Worm (Caenorhabditis elegans) whole organism, L1 larva: Measurements from ENCODE around the gene srx-133.

ENCODE experiments used
- C34B4.2 ChIP-seq: sonication (generic microtip); optimal IDR thresholded peaks from 2 replicates; lab custom pipeline; 2017; ENCODE audit warnings: mild to moderate bottlenecking, missing genetic modification characterization, missing compliant biosample characterization
- Y116A8C.19 ChIP-seq: sonication (generic microtip); optimal IDR thresholded peaks from 2 replicates; lab custom pipeline; 2016; ENCODE audit warnings: missing compliant biosample characterization, missing genetic modification characterization, borderline replicate concordance
- alr-1 ChIP-seq: fragments of 200-800 bp; sonication (Bioruptor generic); optimal IDR thresholded peaks from 2 replicates; lab custom pipeline; 2018; ENCODE audit warnings: borderline replicate concordance, mild to moderate bottlenecking, missing genetic modification characterization, missing compliant biosample characterization
- aly-2 ChIP-seq: fragments of 150-350 bp; optimal IDR thresholded peaks from 2 replicates; lab custom pipeline; 2014; ENCODE audit warnings: missing biosample characterization, missing genetic modification characterization
- ama-1 ChIP-seq: fragments of 150-350 bp; optimal IDR thresholded peaks from 2 replicates; lab custom pipeline; 2014
- blmp-1 ChIP-seq: fragments of 150-350 bp; optimal IDR thresholded peaks from 2 replicates; lab custom pipeline; 2014; ENCODE audit warnings: missing biosample characterization, missing genetic modification characterization
- ceh-63 ChIP-seq: fragments of 200-800 bp; sonication (Bioruptor generic); optimal IDR thresholded peaks from 2 replicates; lab custom pipeline; 2018; ENCODE audit warnings: mild to moderate bottlenecking, missing genetic modification characterization, missing compliant biosample characterization
- ceh-8 ChIP-seq: fragments of 200-800 bp; sonication (Bioruptor generic); optimal IDR thresholded peaks from 2 replicates; lab custom pipeline; 2018; ENCODE audit warnings: mild to moderate bottlenecking, missing genetic modification characterization, moderate library complexity, missing compliant biosample characterization
- ceh-90 ChIP-seq: sonication (generic microtip); optimal IDR thresholded peaks from 2 replicates; lab custom pipeline; 2016; ENCODE audit warnings: missing genetic modification characterization, missing compliant biosample characterization
- ces-1 ChIP-seq: fragments of 150-350 bp; optimal IDR thresholded peaks from 2 replicates; lab custom pipeline; 2014; ENCODE audit warnings: missing biosample characterization, missing genetic modification reagents, missing genetic modification characterization
- dpl-1 ChIP-seq, 3 experiments: fragments of 150-350 bp in 2 of 3; sonication (generic microtip) in 1 of 3; optimal IDR thresholded peaks; 2 replicates each; lab custom pipeline; 2014 to 2017; ENCODE audit warnings: missing biosample characterization in 3 of 3, missing genetic modification characterization in 3 of 3, missing genetic modification reagents in 3 of 3
- dsc-1 ChIP-seq: sonication (generic microtip); optimal IDR thresholded peaks from 2 replicates; lab custom pipeline; 2016; ENCODE audit warnings: mild to moderate bottlenecking, missing genetic modification characterization, missing compliant biosample characterization
- efl-1 ChIP-seq, 4 experiments: fragments of 150-350 bp; optimal IDR thresholded peaks in 3 of 4; peaks in 1 of 4; 1 replicate in 1 of 4; 2 replicates in 3 of 4; lab custom pipeline; 2014; ENCODE audit warnings: missing biosample characterization in 2 of 4, missing genetic modification characterization in 2 of 4, missing genetic modification reagents in 2 of 4
- egl-13 ChIP-seq: sonication (generic microtip); optimal IDR thresholded peaks from 2 replicates; lab custom pipeline; 2016; ENCODE audit warnings: missing genotype, missing genetic modification reagents, missing genetic modification characterization, missing compliant biosample characterization
- fkh-10 ChIP-seq: sonication (generic microtip); optimal IDR thresholded peaks from 2 replicates; lab custom pipeline; 2017; ENCODE audit warnings: missing biosample characterization, missing genetic modification reagents, missing genetic modification characterization
- fos-1 ChIP-seq: fragments of 150-350 bp; optimal IDR thresholded peaks from 2 replicates; lab custom pipeline; 2014; ENCODE audit warnings: missing biosample characterization, missing genetic modification characterization
- grh-1 ChIP-seq: fragments of 200-800 bp; sonication (Bioruptor generic); IDR thresholded peaks from 2 replicates; pipeline ENCODE4 v1.3.6; 2022; ENCODE audit warnings: missing genetic modification reagents, missing genetic modification characterization, missing compliant biosample characterization
- hlh-17 ChIP-seq: fragments of 200-800 bp; sonication (Bioruptor generic); optimal IDR thresholded peaks from 2 replicates; lab custom pipeline; 2018; ENCODE audit warnings: missing genetic modification characterization, mild to moderate bottlenecking, missing compliant biosample characterization, moderate library complexity, borderline replicate concordance
- lin-35 ChIP-seq, 2 experiments: fragments of 150-350 bp; optimal IDR thresholded peaks; 2 replicates each; lab custom pipeline; 2014; ENCODE audit warnings: missing biosample characterization in 2 of 2, missing genetic modification characterization in 2 of 2, missing genetic modification reagents in 2 of 2
- lin-39 ChIP-seq: fragments of 150-350 bp; optimal IDR thresholded peaks from 2 replicates; lab custom pipeline; 2014; ENCODE audit warnings: missing biosample characterization, missing genetic modification reagents, missing genetic modification characterization
- lir-3 ChIP-seq: sonication (generic microtip); optimal IDR thresholded peaks from 2 replicates; lab custom pipeline; 2016; ENCODE audit warnings: mild to moderate bottlenecking, missing genetic modification characterization, moderate library complexity, missing compliant biosample characterization; ENCODE audit not compliant: poor library complexity
- mab-9 ChIP-seq: fragments of 200-800 bp; sonication (Bioruptor generic); IDR thresholded peaks from 2 replicates; pipeline ENCODE4 v1.3.6; 2022; ENCODE audit warnings: missing genetic modification reagents, missing genetic modification characterization, missing compliant biosample characterization
- mdl-1 ChIP-seq, 2 experiments: fragments of 150-350 bp; optimal IDR thresholded peaks; 2 replicates each; lab custom pipeline; 2014 to 2017; ENCODE audit warnings: missing biosample characterization in 2 of 2, missing genetic modification characterization in 2 of 2, inconsistent platforms in 1 of 2
- mef-2 ChIP-seq: fragments of 150-350 bp; optimal IDR thresholded peaks from 2 replicates; lab custom pipeline; 2014; ENCODE audit warnings: missing biosample characterization, missing genetic modification characterization
- mep-1 ChIP-seq: fragments of 150-350 bp; optimal IDR thresholded peaks from 2 replicates; lab custom pipeline; 2014; ENCODE audit warnings: missing biosample characterization, missing genetic modification characterization
- nhr-11 ChIP-seq: fragments of 150-350 bp; optimal IDR thresholded peaks from 2 replicates; lab custom pipeline; 2014; ENCODE audit warnings: missing biosample characterization, missing genetic modification characterization
- nhr-12 ChIP-seq: sonication (generic microtip); optimal IDR thresholded peaks from 2 replicates; lab custom pipeline; 2017; ENCODE audit warnings: missing biosample characterization, missing genetic modification characterization
- nhr-19 ChIP-seq: fragments of 200-800 bp; sonication (Bioruptor generic); conservative IDR thresholded peaks from 2 replicates; pipeline ENCODE4 v1.3.6; 2022; ENCODE audit warnings: missing genetic modification characterization, missing compliant biosample characterization
- nhr-20 ChIP-seq: sonication (generic microtip); optimal IDR thresholded peaks from 2 replicates; lab custom pipeline; 2016; ENCODE audit warnings: mild to moderate bottlenecking, missing genetic modification characterization, missing compliant biosample characterization
- nhr-237 ChIP-seq: fragments of 150-350 bp; optimal IDR thresholded peaks from 2 replicates; lab custom pipeline; 2014; ENCODE audit warnings: missing biosample characterization, missing genetic modification characterization
- nhr-28 ChIP-seq: fragments of 150-350 bp; optimal IDR thresholded peaks from 2 replicates; lab custom pipeline; 2014; ENCODE audit warnings: missing biosample characterization, missing genetic modification characterization
- nhr-47 ChIP-seq: sonication (generic microtip); optimal IDR thresholded peaks from 2 replicates; lab custom pipeline; 2016; ENCODE audit warnings: mild to moderate bottlenecking, missing genetic modification characterization, moderate library complexity, missing compliant biosample characterization
- nhr-71 ChIP-seq: sonication (generic microtip); optimal IDR thresholded peaks from 2 replicates; lab custom pipeline; 2016; ENCODE audit warnings: mild to moderate bottlenecking, missing genetic modification characterization, moderate library complexity, missing compliant biosample characterization
- nhr-77 ChIP-seq: fragments of 150-350 bp; optimal IDR thresholded peaks from 2 replicates; lab custom pipeline; 2014; ENCODE audit warnings: missing biosample characterization, missing genetic modification characterization
- nhr-84 ChIP-seq: sonication (generic microtip); optimal IDR thresholded peaks from 2 replicates; lab custom pipeline; 2017; ENCODE audit warnings: missing biosample characterization, missing genetic modification characterization
- nhr-90 ChIP-seq: sonication (generic microtip); optimal IDR thresholded peaks from 2 replicates; lab custom pipeline; 2016; ENCODE audit warnings: mild to moderate bottlenecking, missing genetic modification characterization, missing compliant biosample characterization; ENCODE audit not compliant: poor library complexity
- pag-3 ChIP-seq: sonication (generic microtip); optimal IDR thresholded peaks from 2 replicates; lab custom pipeline; 2017; ENCODE audit warnings: missing genetic modification characterization, mild to moderate bottlenecking, missing compliant biosample characterization, antibody characterized with exemption, borderline replicate concordance; ENCODE audit not compliant: insufficient read depth
- pax-3 ChIP-seq: fragments of 200-800 bp; sonication (Bioruptor generic); optimal IDR thresholded peaks from 2 replicates; lab custom pipeline; 2018; ENCODE audit warnings: mild to moderate bottlenecking, missing genetic modification characterization, moderate library complexity, missing compliant biosample characterization
- rnt-1 ChIP-seq: sonication (generic microtip); optimal IDR thresholded peaks from 2 replicates; lab custom pipeline; 2016; ENCODE audit warnings: mild to moderate bottlenecking, missing genetic modification characterization, moderate library complexity, missing compliant biosample characterization
- snpc-4 ChIP-seq: fragments of 150-350 bp; optimal IDR thresholded peaks from 2 replicates; lab custom pipeline; 2014; ENCODE audit warnings: missing biosample characterization, missing genetic modification characterization
- snu-23 ChIP-seq: sonication (generic microtip); optimal IDR thresholded peaks from 2 replicates; lab custom pipeline; 2016; ENCODE audit warnings: missing genetic modification characterization, missing compliant biosample characterization
- sox-4 ChIP-seq: sonication (generic microtip); optimal IDR thresholded peaks from 2 replicates; lab custom pipeline; 2016; ENCODE audit warnings: missing genetic modification characterization, missing compliant biosample characterization
- sptf-1 ChIP-seq: fragments of 150-350 bp; optimal IDR thresholded peaks from 2 replicates; lab custom pipeline; 2014; ENCODE audit warnings: missing biosample characterization, missing genetic modification characterization
- swsn-7 ChIP-seq: sonication (generic microtip); optimal IDR thresholded peaks from 2 replicates; lab custom pipeline; 2016; ENCODE audit warnings: missing genetic modification characterization, missing compliant biosample characterization
- tbx-2 ChIP-seq: sonication (generic microtip); optimal IDR thresholded peaks from 2 replicates; lab custom pipeline; 2016; ENCODE audit warnings: missing genetic modification characterization, missing compliant biosample characterization
- unc-62 ChIP-seq: fragments of 150-350 bp; optimal IDR thresholded peaks from 2 replicates; lab custom pipeline; 2014; ENCODE audit warnings: missing biosample characterization, missing genetic modification reagents, missing genetic modification characterization
- unc-98 ChIP-seq: fragments of 200-800 bp; sonication (Bioruptor generic); IDR thresholded peaks from 2 replicates; pipeline ENCODE4 v1.3.6; 2022; ENCODE audit warnings: missing genetic modification characterization, missing compliant biosample characterization
- zip-4 ChIP-seq: fragments of 200-800 bp; sonication (Bioruptor generic); optimal IDR thresholded peaks from 2 replicates; lab custom pipeline; 2018; ENCODE audit warnings: mild to moderate bottlenecking, missing genetic modification characterization, moderate library complexity, missing compliant biosample characterization
- ztf-4 ChIP-seq: fragments of 150-350 bp; optimal IDR thresholded peaks from 2 replicates; lab custom pipeline; 2014; ENCODE audit warnings: missing biosample characterization, missing genetic modification characterization

srx-133 gene

DNA sequence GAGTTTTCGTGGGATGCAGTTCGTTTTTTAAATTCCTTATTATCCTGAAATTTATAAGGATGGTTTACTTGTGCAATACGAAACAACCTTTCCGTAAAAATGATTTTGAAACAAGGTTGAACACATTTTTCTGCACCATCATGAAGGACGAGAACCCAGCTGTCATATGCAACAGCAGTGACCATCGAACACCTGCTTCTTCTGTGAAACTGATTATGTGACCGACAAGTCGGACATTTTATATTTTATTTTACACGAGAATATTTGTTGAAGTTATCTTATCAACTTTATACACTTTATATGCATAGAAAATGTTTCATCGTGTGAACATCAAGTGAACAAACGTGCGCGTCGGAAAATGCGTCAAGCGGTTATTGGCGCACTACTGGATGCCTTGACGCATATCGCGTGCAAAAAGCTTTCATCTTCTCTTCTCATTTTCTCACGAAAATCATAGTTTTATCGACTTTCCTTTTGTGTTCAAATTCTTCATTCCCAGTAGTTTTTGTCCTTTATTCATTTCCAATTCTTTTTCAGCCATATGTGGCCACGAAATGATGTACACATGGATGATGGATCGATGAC lies 29.6 kb upstream of the srx-133 start, which contains the start of gene sel-10 (continued):
- TF ChIP-seq fos-1 (tag; lab: Kevin White, UChicago) (no peak), unc-62 (GFP tag; lab: Kevin White, UChicago) (no peak), lin-39 (tag; lab: Kevin White, UChicago) (peak; percentile 52), mdl-1 (tag; optimal IDR thresholded peaks at IDR 0.05; lab: Kevin White, UChicago) (peak in 1 of 2 experiments; percentile 73), zip-4 (GFP tag; lab: Kevin White, UChicago) (peak; percentile 41), mep-1 (tag; lab: Kevin White, UChicago) (peak; percentile 95), ceh-90 (tag; lab: Kevin White, UChicago) (peak; percentile 49), snu-23 (GFP tag; lab: Kevin White, UChicago) (peak; percentile 81), nhr-20 (tag; lab: Kevin White, UChicago) (peak; percentile 83), nhr-237 (tag; lab: Kevin White, UChicago) (no peak), Y116A8C.19 (tag; lab: Kevin White, UChicago) (no peak), aly-2 (tag; lab: Kevin White, UChicago) (peak; percentile 28), nhr-71 (tag; lab: Kevin White, UChicago) (peak; percentile 87), ceh-8 (peak; percentile 61), blmp-1 (tag; lab: Kevin White, UChicago) (peak; percentile 55), pag-3 (no peak), nhr-90 (peak; percentile 79), nhr-11 (tag; lab: Kevin White, UChicago) (peak; percentile 9), dsc-1 (peak; percentile 80), snpc-4 (peak; percentile 73)
- TF ChIP-seq, all 84 proteins: peak for 50

ce11 chrV:13822752-13823151 lies 25.7 kb upstream of the srx-133 start, which contains the start of gene hpo-31:
TSS of gene hpo-31 (plus strand) at chrV:13823052.
- no peak for TF ChIP-seq C34B4.2 (tag; lab: Kevin White, UChicago)
- no peak for TF ChIP-seq ceh-63
- TF ChIP-seq grh-1 (GFP tag; lab: Robert Waterston, UW), result no peak
- TF ChIP-seq alr-1 (tag; lab: Kevin White, UChicago), result no peak
- no peak for TF ChIP-seq hlh-17 (GFP tag; lab: Kevin White, UChicago)
- TF ChIP-seq ama-1 (lab: Kevin White, UChicago), result no peak
- no peak for TF ChIP-seq tbx-2
- no peak for TF ChIP-seq ces-1 (GFP tag; lab: Kevin White, UChicago)
- no peak for TF ChIP-seq nhr-28 (tag; lab: Kevin White, UChicago)
- TF ChIP-seq nhr-20 (tag; lab: Kevin White, UChicago), result no peak
- TF ChIP-seq unc-98 (GFP tag; lab: Robert Waterston, UW), result no peak
- no peak for TF ChIP-seq rnt-1 (tag; lab: Kevin White, UChicago)

- TF ChIP-seq mab-9, result no peak
- TF ChIP-seq lin-35 (GFP tag; optimal IDR thresholded peaks at IDR 0.05; lab: Kevin White, UChicago), result no peak
- no peak for TF ChIP-seq ceh-8
- TF ChIP-seq ztf-4 (tag; lab: Kevin White, UChicago), result no peak
- no peak for TF ChIP-seq nhr-47 (tag; lab: Kevin White, UChicago)
- TF ChIP-seq efl-1 (optimal IDR thresholded peaks at IDR 0.05; lab: Kevin White, UChicago), result no peak
- peak in 1 of 2 experiments; percentile 5 for TF ChIP-seq efl-1 (GFP tag; optimal IDR thresholded peaks at IDR 0.05 in 1 of 2; lab: Kevin White, UChicago)
- peak; percentile 65 for TF ChIP-seq rnt-1 (tag; lab: Kevin White, UChicago)
- no peak for TF ChIP-seq fkh-10 (GFP tag; lab: Kevin White, UChicago)
- no peak for TF ChIP-seq egl-13 (tag; lab: Kevin White, UChicago)
- TF ChIP-seq mef-2 (tag; lab: Kevin White, UChicago), result no peak
- TF ChIP-seq mep-1 (tag; lab: Kevin White, UChicago), result no peak
- TF ChIP-seq nhr-12 (tag; lab: Kevin White, UChicago), result no peak
- no peak for TF ChIP-seq dpl-1 (GFP tag; optimal IDR thresholded peaks at IDR 0.05; lab: Kevin White, UChicago)
- no peak for TF ChIP-seq sptf-1 (tag; lab: Kevin White, UChicago)
- TF ChIP-seq swsn-7 (tag; lab: Kevin White, UChicago), result no peak
- TF ChIP-seq lir-3 (tag; lab: Kevin White, UChicago), result no peak
- no peak for TF ChIP-seq sox-4 (tag; lab: Kevin White, UChicago)
- no peak for TF ChIP-seq pag-3
- TF ChIP-seq nhr-77, result no peak
- no peak for TF ChIP-seq pax-3
- TF ChIP-seq nhr-84 (tag; lab: Kevin White, UChicago), result no peak
- TF ChIP-seq dsc-1, result peak; percentile 69
- TF ChIP-seq nhr-19 (GFP tag; lab: Robert Waterston, UW), result no peak
Observed at ce11 chrV:13827920-13828319, 20.6 kb upstream of the srx-133 start, which contains the start of gene nrf-5. TSS of gene nrf-5 (plus strand) at chrV:13828267.
